Fruit fly (Drosophila melanogaster) whole organism, prepupa: Measurements from ENCODE around the gene Vm26Ab.

Experiments used
- Blimp-1 ChIP-seq: fragments of 200-800 bp; sonication (Bioruptor generic); optimal IDR thresholded peaks from 3 replicates; lab custom pipeline; 2017; ENCODE audit warnings: missing biosample characterization, missing genetic modification characterization, mild to moderate bottlenecking, moderate library complexity, missing genetic modification reagents
- CG10669 ChIP-seq: fragments of 200-800 bp; sonication (Bioruptor generic); optimal IDR thresholded peaks from 3 replicates; lab custom pipeline; 2018; ENCODE audit warnings: missing biosample characterization, mild to moderate bottlenecking, missing genetic modification characterization, moderate library complexity
- CG11902 ChIP-seq: fragments of 200-800 bp; sonication (Bioruptor generic); optimal IDR thresholded peaks from 3 replicates; lab custom pipeline; 2016; ENCODE audit warnings: missing biosample characterization, missing genetic modification characterization
- CG31627 ChIP-seq: fragments of 200-800 bp; sonication (Bioruptor generic); optimal IDR thresholded peaks from 3 replicates; lab custom pipeline; 2016; ENCODE audit warnings: missing biosample characterization, missing genetic modification characterization
- CG34406 ChIP-seq: fragments of 200-800 bp; sonication (Bioruptor generic); optimal IDR thresholded peaks from 3 replicates; lab custom pipeline; 2016; ENCODE audit warnings: missing biosample characterization, missing genetic modification characterization
- CG4318 ChIP-seq: fragments of 200-800 bp; sonication (Bioruptor generic); optimal IDR thresholded peaks from 3 replicates; lab custom pipeline; 2017; ENCODE audit warnings: missing biosample characterization, mild to moderate bottlenecking, missing genetic modification characterization
- CG6163 ChIP-seq: fragments of 200-800 bp; sonication (Bioruptor generic); IDR thresholded peaks from 3 replicates; pipeline ENCODE4 v1.3.6; 2022; ENCODE audit warnings: missing biosample characterization, missing genetic modification characterization
- CG6276 ChIP-seq: fragments of 200-800 bp; sonication (Bioruptor generic); optimal IDR thresholded peaks from 2 replicates; lab custom pipeline; 2017; ENCODE audit warnings: missing biosample characterization, mild to moderate bottlenecking, missing genetic modification characterization
- CG6792 ChIP-seq: fragments of 200-800 bp; sonication (Bioruptor generic); optimal IDR thresholded peaks from 3 replicates; lab custom pipeline; 2016; ENCODE audit warnings: missing biosample characterization, missing genetic modification characterization
- CG6854 ChIP-seq: fragments of 200-800 bp; sonication (Bioruptor generic); optimal IDR thresholded peaks from 2 replicates; lab custom pipeline; 2017; ENCODE audit warnings: missing biosample characterization, mild to moderate bottlenecking, missing genetic modification characterization
- CG7368 ChIP-seq: fragments of 200-800 bp; sonication (Bioruptor generic); optimal IDR thresholded peaks from 3 replicates; lab custom pipeline; 2016; ENCODE audit warnings: missing biosample characterization, missing genetic modification characterization
- CG8319 ChIP-seq: fragments of 200-800 bp; sonication (Bioruptor generic); optimal IDR thresholded peaks from 3 replicates; lab custom pipeline; 2016; ENCODE audit warnings: missing biosample characterization, missing genetic modification characterization
- CG8632 ChIP-seq: fragments of 200-800 bp; sonication (Bioruptor generic); optimal IDR thresholded peaks from 3 replicates; lab custom pipeline; 2016; ENCODE audit warnings: missing biosample characterization, missing genetic modification characterization
- Eip75B ChIP-seq: fragments of 200-800 bp; sonication (Bioruptor generic); optimal IDR thresholded peaks from 3 replicates; lab custom pipeline; 2016; ENCODE audit warnings: missing biosample characterization, missing genetic modification characterization
- Eip93F ChIP-seq: fragments of 200-800 bp; sonication (Bioruptor generic); optimal IDR thresholded peaks from 2 replicates; lab custom pipeline; 2016; ENCODE audit warnings: missing biosample characterization, mild to moderate bottlenecking, missing genetic modification characterization
- Ets21C ChIP-seq: fragments of 200-800 bp; sonication (Bioruptor generic); optimal IDR thresholded peaks from 3 replicates; lab custom pipeline; 2016; ENCODE audit warnings: missing biosample characterization, missing genetic modification characterization
- Ets96B ChIP-seq: fragments of 200-800 bp; optimal IDR thresholded peaks from 2 replicates; lab custom pipeline; 2019; ENCODE audit warnings: missing biosample characterization, mild to moderate bottlenecking, missing genetic modification characterization, moderate library complexity
- Gug ChIP-seq: fragments of 200-800 bp; sonication (Bioruptor generic); IDR thresholded peaks from 2 replicates; pipeline ENCODE4 v1.3.6; 2022; ENCODE audit warnings: missing biosample characterization, missing genetic modification characterization
- Hr39 ChIP-seq: fragments of 200-800 bp; sonication (Bioruptor generic); optimal IDR thresholded peaks from 2 replicates; lab custom pipeline; 2016; ENCODE audit warnings: missing biosample characterization, missing genetic modification characterization
- OdsH ChIP-seq: fragments of 200-800 bp; sonication (Bioruptor generic); optimal IDR thresholded peaks from 3 replicates; lab custom pipeline; 2016; ENCODE audit warnings: missing biosample characterization, missing genetic modification characterization
- Smox ChIP-seq: fragments of 200-800 bp; sonication (Bioruptor generic); optimal IDR thresholded peaks from 3 replicates; lab custom pipeline; 2016; ENCODE audit warnings: missing biosample characterization, missing genetic modification characterization
- Sox14 ChIP-seq: fragments of 200-800 bp; sonication (Bioruptor generic); optimal IDR thresholded peaks from 3 replicates; lab custom pipeline; 2016; ENCODE audit warnings: missing biosample characterization, missing genetic modification characterization
- Sox15 ChIP-seq: fragments of 200-800 bp; sonication (Bioruptor generic); optimal IDR thresholded peaks from 3 replicates; lab custom pipeline; 2016; ENCODE audit warnings: missing biosample characterization, missing genetic modification characterization
- acj6 ChIP-seq: fragments of 200-800 bp; sonication (Bioruptor generic); optimal IDR thresholded peaks from 3 replicates; lab custom pipeline; 2016; ENCODE audit warnings: missing biosample characterization, missing genetic modification characterization
- cyc ChIP-seq: fragments of 200-800 bp; sonication (Bioruptor generic); optimal IDR thresholded peaks from 3 replicates; lab custom pipeline; 2016; ENCODE audit warnings: missing biosample characterization, missing genetic modification characterization
- dac ChIP-seq: fragments of 200-800 bp; sonication (Bioruptor generic); optimal IDR thresholded peaks from 2 replicates; lab custom pipeline; 2017; ENCODE audit warnings: missing biosample characterization, mild to moderate bottlenecking, missing genetic modification characterization
- dsx ChIP-seq: fragments of 200-800 bp; optimal IDR thresholded peaks from 3 replicates; lab custom pipeline; 2019; ENCODE audit warnings: missing biosample characterization, mild to moderate bottlenecking, missing genetic modification characterization, moderate library complexity; ENCODE audit not compliant: poor library complexity, severe bottlenecking
- eg ChIP-seq: fragments of 200-800 bp; sonication (Bioruptor generic); IDR thresholded peaks from 3 replicates; pipeline ENCODE4 v1.3.6; 2022; ENCODE audit warnings: missing biosample characterization, missing genetic modification characterization
- esn ChIP-seq: fragments of 200-800 bp; sonication (Bioruptor generic); optimal IDR thresholded peaks from 2 replicates; lab custom pipeline; 2016; ENCODE audit warnings: missing biosample characterization, mild to moderate bottlenecking, missing genetic modification characterization, moderate library complexity
- fd85E ChIP-seq: fragments of 200-800 bp; sonication (Bioruptor generic); optimal IDR thresholded peaks from 3 replicates; lab custom pipeline; 2016; ENCODE audit warnings: missing biosample characterization, missing genetic modification characterization
- fkh ChIP-seq: fragments of 200-800 bp; sonication (Bioruptor generic); optimal IDR thresholded peaks from 3 replicates; lab custom pipeline; 2017; ENCODE audit warnings: missing biosample characterization, mild to moderate bottlenecking, missing genetic modification characterization, moderate library complexity
- lz ChIP-seq: fragments of 200-800 bp; sonication (Bioruptor generic); optimal IDR thresholded peaks from 3 replicates; lab custom pipeline; 2016; ENCODE audit warnings: missing biosample characterization, missing genetic modification characterization
- net ChIP-seq: fragments of 200-800 bp; sonication (Bioruptor generic); optimal IDR thresholded peaks from 3 replicates; lab custom pipeline; 2016; ENCODE audit warnings: missing biosample characterization, missing genetic modification characterization
- pdm3 ChIP-seq: fragments of 200-800 bp; sonication (Bioruptor generic); optimal IDR thresholded peaks from 3 replicates; lab custom pipeline; 2016; ENCODE audit warnings: missing biosample characterization, missing genetic modification characterization
- ss ChIP-seq, 2 experiments: fragments of 200-800 bp; sonication (Bioruptor generic); optimal IDR thresholded peaks; 2 replicates in 1 of 2; 3 replicates in 1 of 2; lab custom pipeline; 2017 to 2018; ENCODE audit warnings: mild to moderate bottlenecking in 2 of 2, missing biosample characterization in 2 of 2, missing genetic modification characterization in 2 of 2, moderate library complexity in 1 of 2
- svp ChIP-seq: fragments of 200-800 bp; sonication (Bioruptor generic); peaks from one replicate; lab custom pipeline; 2016; ENCODE audit warnings: missing biosample characterization, missing genetic modification characterization
- vri ChIP-seq: fragments of 200-800 bp; sonication (Bioruptor generic); optimal IDR thresholded peaks from 3 replicates; lab custom pipeline; 2016; ENCODE audit warnings: missing biosample characterization, mild to moderate bottlenecking, missing genetic modification characterization

Vm26Ab gene

dm6 chr2L:5946728-5947127 is 10.1 kb upstream of the Vm26Ab start:
- TF ChIP-seq esn (GFP tag; lab: Kevin White, UChicago) (no peak), dsx (GFP tag; lab: Kevin White, UChicago) (no peak), fd85E (no peak), Eip93F (GFP tag; lab: Kevin White, UChicago) (no peak), vri (GFP tag; lab: Kevin White, UChicago) (no peak), CG6854 (GFP tag; lab: Kevin White, UChicago) (no peak), CG6276 (GFP tag; lab: Kevin White, UChicago) (no peak), acj6 (no peak)

dm6 chr2L:5947504-5947903 is 9.3 kb upstream of the Vm26Ab start:
- TF ChIP-seq cyc (GFP tag; lab: Kevin White, UChicago), result no peak
- TF ChIP-seq CG11902 (GFP tag; lab: Kevin White, UChicago), result no peak
- no peak for TF ChIP-seq CG34406 (GFP tag; lab: Kevin White, UChicago)
- no peak for TF ChIP-seq CG8632
- TF ChIP-seq vri (GFP tag; lab: Kevin White, UChicago), result no peak
- no peak for TF ChIP-seq Ets96B
- TF ChIP-seq OdsH, result no peak
- TF ChIP-seq dac (GFP tag; lab: Kevin White, UChicago), result no peak
- no peak for TF ChIP-seq CG4318 (GFP tag; lab: Kevin White, UChicago)
- no peak for TF ChIP-seq CG31627 (GFP tag; lab: Kevin White, UChicago)
- no peak for TF ChIP-seq ss (GFP tag; optimal IDR thresholded peaks at IDR 0.05; lab: Kevin White, UChicago)
- no peak for TF ChIP-seq Blimp-1
- no peak for TF ChIP-seq Hr39 (GFP tag; lab: Kevin White, UChicago)
- TF ChIP-seq esn (GFP tag; lab: Kevin White, UChicago), result no peak

- TF ChIP-seq dsx (GFP tag; lab: Kevin White, UChicago), result no peak
- TF ChIP-seq pdm3 (GFP tag; lab: Kevin White, UChicago), result no peak
- no peak for TF ChIP-seq Eip93F (GFP tag; lab: Kevin White, UChicago)
- no peak for TF ChIP-seq CG6792
- no peak for TF ChIP-seq CG6854 (GFP tag; lab: Kevin White, UChicago)
- TF ChIP-seq Ets21C (GFP tag; lab: Kevin White, UChicago), result peak; percentile 28
- peak; percentile 62 for TF ChIP-seq esn (GFP tag; lab: Kevin White, UChicago)
- no peak for TF ChIP-seq eg (GFP tag; lab: Robert Waterston, UW)
- peak; percentile 76 for TF ChIP-seq Hr39 (GFP tag; lab: Kevin White, UChicago)
- TF ChIP-seq CG6276 (GFP tag; lab: Kevin White, UChicago), result no peak
- no peak for TF ChIP-seq CG8632
- peak; percentile 68 for TF ChIP-seq CG31627 (GFP tag; lab: Kevin White, UChicago)
- TF ChIP-seq cyc (GFP tag; lab: Kevin White, UChicago), result peak; percentile 51
- no peak for TF ChIP-seq acj6
- TF ChIP-seq CG7368 (GFP tag; lab: Kevin White, UChicago), result no peak
- TF ChIP-seq Sox14, result peak; percentile 86
- no peak for TF ChIP-seq CG10669 (GFP tag; lab: Kevin White, UChicago)
- TF ChIP-seq CG34406 (GFP tag; lab: Kevin White, UChicago), result no peak
- no peak for TF ChIP-seq CG8319 (GFP tag; lab: Kevin White, UChicago)
- TF ChIP-seq fkh, result no peak
- peak; percentile 56 for TF ChIP-seq lz (GFP tag; lab: Kevin White, UChicago)
- TF ChIP-seq Gug (GFP tag; lab: Robert Waterston, UW), result peak; percentile 27; the same call in 1 of the 2 replicates
- TF ChIP-seq CG6163 (GFP tag; lab: Robert Waterston, UW), result no peak
- peak; percentile 44 for TF ChIP-seq Sox15 (GFP tag; lab: Kevin White, UChicago)
- no peak for TF ChIP-seq Eip75B
- TF ChIP-seq net (GFP tag; lab: Kevin White, UChicago), result no peak
- no peak for TF ChIP-seq Smox (GFP tag; lab: Kevin White, UChicago)
- TF ChIP-seq svp (GFP tag; lab: Kevin White, UChicago), result no peak
- TF ChIP-seq CG11902 (GFP tag; lab: Kevin White, UChicago), result peak; percentile 38
Measured at dm6 chr2L:5948775-5949526, 7.9 kb upstream of the Vm26Ab start, which contains the start of gene CG9044. Gene CG9044, plus strand, starts transcription at chr2L:5949450.
